Worm (Caenorhabditis elegans) whole organism, L1 larva: ENCODE measurements around the gene F38B7.11.

Source experiments
- C04F5.9 ChIP-seq: sonication (generic microtip); optimal IDR thresholded peaks from 2 replicates; lab custom pipeline; 2016; ENCODE audit warnings: missing genetic modification characterization, missing compliant biosample characterization
- C34B4.2 ChIP-seq: sonication (generic microtip); optimal IDR thresholded peaks from 2 replicates; lab custom pipeline; 2017; ENCODE audit warnings: mild to moderate bottlenecking, missing genetic modification characterization, missing compliant biosample characterization
- Y116A8C.19 ChIP-seq: sonication (generic microtip); optimal IDR thresholded peaks from 2 replicates; lab custom pipeline; 2016; ENCODE audit warnings: missing compliant biosample characterization, missing genetic modification characterization, borderline replicate concordance
- alr-1 ChIP-seq: fragments of 200-800 bp; sonication (Bioruptor generic); optimal IDR thresholded peaks from 2 replicates; lab custom pipeline; 2018; ENCODE audit warnings: borderline replicate concordance, mild to moderate bottlenecking, missing genetic modification characterization, missing compliant biosample characterization
- aly-2 ChIP-seq: fragments of 150-350 bp; optimal IDR thresholded peaks from 2 replicates; lab custom pipeline; 2014; ENCODE audit warnings: missing biosample characterization, missing genetic modification characterization
- ama-1 ChIP-seq: fragments of 150-350 bp; optimal IDR thresholded peaks from 2 replicates; lab custom pipeline; 2014
- blmp-1 ChIP-seq: fragments of 150-350 bp; optimal IDR thresholded peaks from 2 replicates; lab custom pipeline; 2014; ENCODE audit warnings: missing biosample characterization, missing genetic modification characterization
- ceh-63 ChIP-seq: fragments of 200-800 bp; sonication (Bioruptor generic); optimal IDR thresholded peaks from 2 replicates; lab custom pipeline; 2018; ENCODE audit warnings: mild to moderate bottlenecking, missing genetic modification characterization, missing compliant biosample characterization
- ceh-88 ChIP-seq: fragments of 200-800 bp; sonication (Bioruptor generic); IDR thresholded peaks from 2 replicates; pipeline ENCODE4 v1.3.6; 2022; ENCODE audit warnings: missing genetic modification characterization, missing compliant biosample characterization
- ceh-90 ChIP-seq: sonication (generic microtip); optimal IDR thresholded peaks from 2 replicates; lab custom pipeline; 2016; ENCODE audit warnings: missing genetic modification characterization, missing compliant biosample characterization
- dpl-1 ChIP-seq, 3 experiments: fragments of 150-350 bp in 2 of 3; sonication (generic microtip) in 1 of 3; optimal IDR thresholded peaks; 2 replicates each; lab custom pipeline; 2014 to 2017; ENCODE audit warnings: missing biosample characterization in 3 of 3, missing genetic modification characterization in 3 of 3, missing genetic modification reagents in 3 of 3
- dsc-1 ChIP-seq: sonication (generic microtip); optimal IDR thresholded peaks from 2 replicates; lab custom pipeline; 2016; ENCODE audit warnings: mild to moderate bottlenecking, missing genetic modification characterization, missing compliant biosample characterization
- egl-13 ChIP-seq: sonication (generic microtip); optimal IDR thresholded peaks from 2 replicates; lab custom pipeline; 2016; ENCODE audit warnings: missing genotype, missing genetic modification reagents, missing genetic modification characterization, missing compliant biosample characterization
- egl-27 ChIP-seq, 2 experiments: fragments of 150-350 bp in 1 of 2; sonication (generic microtip); optimal IDR thresholded peaks; 3 replicates each; lab custom pipeline; 2017 to 2018; ENCODE audit warnings: missing biosample characterization in 2 of 2, missing genetic modification characterization in 2 of 2, missing genetic modification reagents in 2 of 2
- fkh-10 ChIP-seq: sonication (generic microtip); optimal IDR thresholded peaks from 2 replicates; lab custom pipeline; 2017; ENCODE audit warnings: missing biosample characterization, missing genetic modification reagents, missing genetic modification characterization
- fkh-4 ChIP-seq: sonication (generic microtip); optimal IDR thresholded peaks from 2 replicates; lab custom pipeline; 2016; ENCODE audit warnings: missing compliant biosample characterization, missing genetic modification characterization, borderline replicate concordance
- fkh-8 ChIP-seq: sonication (generic microtip); optimal IDR thresholded peaks from 2 replicates; lab custom pipeline; 2016; ENCODE audit warnings: mild to moderate bottlenecking, missing genetic modification characterization, missing compliant biosample characterization
- grh-1 ChIP-seq: fragments of 200-800 bp; sonication (Bioruptor generic); IDR thresholded peaks from 2 replicates; pipeline ENCODE4 v1.3.6; 2022; ENCODE audit warnings: missing genetic modification reagents, missing genetic modification characterization, missing compliant biosample characterization
- hpl-2 ChIP-seq: fragments of 150-350 bp; optimal IDR thresholded peaks from 2 replicates; lab custom pipeline; 2014; ENCODE audit warnings: missing biosample characterization, missing genetic modification reagents, missing genetic modification characterization
- irx-1 ChIP-seq: sonication (generic microtip); optimal IDR thresholded peaks from 2 replicates; lab custom pipeline; 2016; ENCODE audit warnings: missing genetic modification characterization, missing compliant biosample characterization
- isw-1 ChIP-seq: fragments of 200-800 bp; sonication (Bioruptor generic); IDR thresholded peaks from 2 replicates; pipeline ENCODE4 v1.3.6; 2022; ENCODE audit warnings: missing genetic modification characterization, missing compliant biosample characterization
- jun-1 ChIP-seq: fragments of 150-350 bp; optimal IDR thresholded peaks from 2 replicates; lab custom pipeline; 2014; ENCODE audit warnings: missing biosample characterization, missing genetic modification reagents, missing genetic modification characterization
- lin-14 ChIP-seq: fragments of 200-800 bp; sonication (Bioruptor generic); optimal IDR thresholded peaks from 2 replicates; lab custom pipeline; 2018; ENCODE audit warnings: mild to moderate bottlenecking, missing genetic modification characterization, moderate library complexity, missing compliant biosample characterization
- lin-15B ChIP-seq: fragments of 150-350 bp; sonication (generic microtip); optimal IDR thresholded peaks from 3 replicates; lab custom pipeline; 2014; ENCODE audit warnings: missing biosample characterization, missing genetic modification characterization
- lin-35 ChIP-seq, 2 experiments: fragments of 150-350 bp; optimal IDR thresholded peaks; 2 replicates each; lab custom pipeline; 2014; ENCODE audit warnings: missing biosample characterization in 2 of 2, missing genetic modification characterization in 2 of 2, missing genetic modification reagents in 2 of 2
- lin-39 ChIP-seq: fragments of 150-350 bp; optimal IDR thresholded peaks from 2 replicates; lab custom pipeline; 2014; ENCODE audit warnings: missing biosample characterization, missing genetic modification reagents, missing genetic modification characterization
- lir-3 ChIP-seq: sonication (generic microtip); optimal IDR thresholded peaks from 2 replicates; lab custom pipeline; 2016; ENCODE audit warnings: mild to moderate bottlenecking, missing genetic modification characterization, moderate library complexity, missing compliant biosample characterization; ENCODE audit not compliant: poor library complexity
- lsy-2 ChIP-seq, 2 experiments: fragments of 150-350 bp; optimal IDR thresholded peaks; 2 replicates each; lab custom pipeline; 2014; ENCODE audit warnings: missing biosample characterization in 2 of 2, missing genetic modification characterization in 2 of 2
- mdl-1 ChIP-seq, 2 experiments: fragments of 150-350 bp; optimal IDR thresholded peaks; 2 replicates each; lab custom pipeline; 2014 to 2017; ENCODE audit warnings: missing biosample characterization in 2 of 2, missing genetic modification characterization in 2 of 2, inconsistent platforms in 1 of 2
- mef-2 ChIP-seq: fragments of 150-350 bp; optimal IDR thresholded peaks from 2 replicates; lab custom pipeline; 2014; ENCODE audit warnings: missing biosample characterization, missing genetic modification characterization
- mep-1 ChIP-seq: fragments of 150-350 bp; optimal IDR thresholded peaks from 2 replicates; lab custom pipeline; 2014; ENCODE audit warnings: missing biosample characterization, missing genetic modification characterization
- nhr-11 ChIP-seq: fragments of 150-350 bp; optimal IDR thresholded peaks from 2 replicates; lab custom pipeline; 2014; ENCODE audit warnings: missing biosample characterization, missing genetic modification characterization
- nhr-12 ChIP-seq: sonication (generic microtip); optimal IDR thresholded peaks from 2 replicates; lab custom pipeline; 2017; ENCODE audit warnings: missing biosample characterization, missing genetic modification characterization
- nhr-19 ChIP-seq: fragments of 200-800 bp; sonication (Bioruptor generic); conservative IDR thresholded peaks from 2 replicates; pipeline ENCODE4 v1.3.6; 2022; ENCODE audit warnings: missing genetic modification characterization, missing compliant biosample characterization
- nhr-237 ChIP-seq: fragments of 150-350 bp; optimal IDR thresholded peaks from 2 replicates; lab custom pipeline; 2014; ENCODE audit warnings: missing biosample characterization, missing genetic modification characterization
- nhr-28 ChIP-seq: fragments of 150-350 bp; optimal IDR thresholded peaks from 2 replicates; lab custom pipeline; 2014; ENCODE audit warnings: missing biosample characterization, missing genetic modification characterization
- nhr-77 ChIP-seq: fragments of 150-350 bp; optimal IDR thresholded peaks from 2 replicates; lab custom pipeline; 2014; ENCODE audit warnings: missing biosample characterization, missing genetic modification characterization
- nhr-84 ChIP-seq: sonication (generic microtip); optimal IDR thresholded peaks from 2 replicates; lab custom pipeline; 2017; ENCODE audit warnings: missing biosample characterization, missing genetic modification characterization
- pax-3 ChIP-seq: fragments of 200-800 bp; sonication (Bioruptor generic); optimal IDR thresholded peaks from 2 replicates; lab custom pipeline; 2018; ENCODE audit warnings: mild to moderate bottlenecking, missing genetic modification characterization, moderate library complexity, missing compliant biosample characterization
- rnt-1 ChIP-seq: sonication (generic microtip); optimal IDR thresholded peaks from 2 replicates; lab custom pipeline; 2016; ENCODE audit warnings: mild to moderate bottlenecking, missing genetic modification characterization, moderate library complexity, missing compliant biosample characterization
- skn-1 ChIP-seq: fragments of 150-350 bp; optimal IDR thresholded peaks from 2 replicates; lab custom pipeline; 2014; ENCODE audit warnings: missing biosample characterization, missing genetic modification characterization
- snu-23 ChIP-seq: sonication (generic microtip); optimal IDR thresholded peaks from 2 replicates; lab custom pipeline; 2016; ENCODE audit warnings: missing genetic modification characterization, missing compliant biosample characterization
- sox-4 ChIP-seq: sonication (generic microtip); optimal IDR thresholded peaks from 2 replicates; lab custom pipeline; 2016; ENCODE audit warnings: missing genetic modification characterization, missing compliant biosample characterization
- sptf-1 ChIP-seq: fragments of 150-350 bp; optimal IDR thresholded peaks from 2 replicates; lab custom pipeline; 2014; ENCODE audit warnings: missing biosample characterization, missing genetic modification characterization
- sup-37 ChIP-seq: fragments of 200-800 bp; sonication (Bioruptor generic); optimal IDR thresholded peaks from 2 replicates; lab custom pipeline; 2018; ENCODE audit warnings: mild to moderate bottlenecking, missing genetic modification characterization, missing compliant biosample characterization
- tlp-1 ChIP-seq: fragments of 150-350 bp; optimal IDR thresholded peaks from 2 replicates; lab custom pipeline; 2014; ENCODE audit warnings: missing biosample characterization, missing genetic modification characterization
- unc-130 ChIP-seq: fragments of 150-350 bp; optimal IDR thresholded peaks from 2 replicates; lab custom pipeline; 2017; ENCODE audit warnings: missing biosample characterization, missing genetic modification characterization, inconsistent platforms
- unc-30 ChIP-seq: sonication (generic microtip); optimal IDR thresholded peaks from 2 replicates; lab custom pipeline; 2017; ENCODE audit warnings: missing biosample characterization, missing genetic modification characterization
- unc-62 ChIP-seq: fragments of 150-350 bp; optimal IDR thresholded peaks from 2 replicates; lab custom pipeline; 2014; ENCODE audit warnings: missing biosample characterization, missing genetic modification reagents, missing genetic modification characterization
- unc-98 ChIP-seq: fragments of 200-800 bp; sonication (Bioruptor generic); IDR thresholded peaks from 2 replicates; pipeline ENCODE4 v1.3.6; 2022; ENCODE audit warnings: missing genetic modification characterization, missing compliant biosample characterization
- vab-15 ChIP-seq: sonication (generic microtip); optimal IDR thresholded peaks from 2 replicates; lab custom pipeline; 2017; ENCODE audit warnings: missing genotype, mild to moderate bottlenecking, missing genetic modification characterization, missing compliant biosample characterization
- zag-1 ChIP-seq: fragments of 150-350 bp; optimal IDR thresholded peaks from 2 replicates; lab custom pipeline; 2014; ENCODE audit warnings: missing biosample characterization, missing genetic modification characterization
- zip-4 ChIP-seq: fragments of 200-800 bp; sonication (Bioruptor generic); optimal IDR thresholded peaks from 2 replicates; lab custom pipeline; 2018; ENCODE audit warnings: mild to moderate bottlenecking, missing genetic modification characterization, moderate library complexity, missing compliant biosample characterization
- ztf-4 ChIP-seq: fragments of 150-350 bp; optimal IDR thresholded peaks from 2 replicates; lab custom pipeline; 2014; ENCODE audit warnings: missing biosample characterization, missing genetic modification characterization

The F38B7.11 gene

DNA sequence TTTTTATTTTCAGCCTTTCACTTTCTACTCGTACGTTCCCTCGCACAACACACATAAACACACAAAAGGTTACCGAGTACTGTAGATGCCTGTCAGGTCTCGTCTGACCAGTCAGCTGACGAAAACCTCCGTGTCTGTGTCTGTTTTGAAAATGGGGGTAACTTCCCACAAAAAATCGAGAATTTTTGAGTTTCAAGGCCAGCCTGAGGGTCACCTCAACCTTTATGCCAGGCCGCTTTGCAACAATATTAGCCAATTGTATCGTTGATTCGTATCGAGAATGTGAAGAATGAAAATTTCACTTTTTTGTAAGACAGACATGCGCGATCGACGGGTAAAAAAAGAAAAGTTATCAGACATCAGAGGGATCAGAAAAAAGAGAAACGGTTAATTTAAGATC lies 15.8 kb upstream of the F38B7.11 start:
- peak; percentile 41; the same call in 1 of the 2 replicates for TF ChIP-seq nhr-19
- peak in 1 of 2 experiments; percentile 12 for TF ChIP-seq egl-27 (tag; optimal IDR thresholded peaks at IDR 0.05; lab: Kevin White, UChicago)
- no peak for TF ChIP-seq unc-30 (tag; lab: Kevin White, UChicago)
- TF ChIP-seq lin-39 (tag; lab: Kevin White, UChicago): no peak
- no peak for TF ChIP-seq fkh-4 (tag; lab: Kevin White, UChicago)
- TF ChIP-seq zip-4: no peak
- TF ChIP-seq fkh-8 (tag; lab: Kevin White, UChicago): no peak
- no peak for TF ChIP-seq isw-1 (GFP tag; lab: Robert Waterston, UW)
- no peak for TF ChIP-seq irx-1 (tag; lab: Kevin White, UChicago)
- TF ChIP-seq sup-37 (GFP tag; lab: Kevin White, UChicago): no peak
- peak; percentile 42 for TF ChIP-seq rnt-1
- no peak for TF ChIP-seq pax-3 (tag; lab: Kevin White, UChicago)
- TF ChIP-seq blmp-1 (tag; lab: Kevin White, UChicago): peak; percentile 99
- TF ChIP-seq unc-98: no peak
- peak; percentile 87 for TF ChIP-seq grh-1 (GFP tag; lab: Robert Waterston, UW)
- no peak for TF ChIP-seq mef-2
- TF ChIP-seq ceh-90 (tag; lab: Kevin White, UChicago): no peak
- no peak for TF ChIP-seq C34B4.2 (tag; lab: Kevin White, UChicago)
- no peak for TF ChIP-seq skn-1 (tag; lab: Kevin White, UChicago)
- TF ChIP-seq lin-14: peak; percentile 94
- TF ChIP-seq nhr-84 (tag; lab: Kevin White, UChicago): no peak
- TF ChIP-seq nhr-11: no peak
- TF ChIP-seq dpl-1 (GFP tag; optimal IDR thresholded peaks at IDR 0.05; lab: Kevin White, UChicago): peak in 2 of 3 experiments; percentile 22 to 36
- no peak for TF ChIP-seq fkh-10 (GFP tag; lab: Kevin White, UChicago)
- no peak for TF ChIP-seq ama-1 (lab: Kevin White, UChicago)
- no peak for TF ChIP-seq jun-1 (tag; lab: Kevin White, UChicago)
- no peak for TF ChIP-seq hpl-2
- peak; percentile 85 for TF ChIP-seq mep-1 (tag; lab: Kevin White, UChicago)
- TF ChIP-seq mdl-1 (tag; optimal IDR thresholded peaks at IDR 0.05; lab: Kevin White, UChicago): peak in 1 of 2 experiments; percentile 69
- TF ChIP-seq lsy-2 (tag; optimal IDR thresholded peaks at IDR 0.05; lab: Kevin White, UChicago): peak; percentile 56 to 84
- TF ChIP-seq C04F5.9 (tag; lab: Kevin White, UChicago): no peak
- TF ChIP-seq ceh-88: peak; percentile 29; the same call in 1 of the 2 replicates
- no peak for TF ChIP-seq zag-1 (tag; lab: Kevin White, UChicago)
- no peak for TF ChIP-seq lin-15B (tag; lab: Kevin White, UChicago)
- no peak for TF ChIP-seq unc-62
- no peak for TF ChIP-seq tlp-1 (tag; lab: Kevin White, UChicago)
- TF ChIP-seq lir-3 (tag; lab: Kevin White, UChicago): no peak
- TF ChIP-seq Y116A8C.19 (tag; lab: Kevin White, UChicago): no peak
- no peak for TF ChIP-seq sptf-1 (tag; lab: Kevin White, UChicago)
- no peak for TF ChIP-seq nhr-77
- TF ChIP-seq alr-1 (tag; lab: Kevin White, UChicago): no peak
- no peak for TF ChIP-seq egl-13 (tag; lab: Kevin White, UChicago)
- peak in 1 of 2 experiments; percentile 72 for TF ChIP-seq lin-35 (GFP tag; optimal IDR thresholded peaks at IDR 0.05; lab: Kevin White, UChicago)
- TF ChIP-seq dsc-1 (tag; lab: Kevin White, UChicago): no peak
- TF ChIP-seq aly-2 (tag; lab: Kevin White, UChicago): no peak
- TF ChIP-seq ceh-63: no peak
- peak; percentile 83 for TF ChIP-seq snu-23
- TF ChIP-seq nhr-28 (tag; lab: Kevin White, UChicago): no peak
- TF ChIP-seq vab-15 (tag; lab: Kevin White, UChicago): no peak
- TF ChIP-seq ztf-4 (tag; lab: Kevin White, UChicago): no peak
- TF ChIP-seq nhr-12: no peak
- no peak for TF ChIP-seq sox-4 (tag; lab: Kevin White, UChicago)
- TF ChIP-seq nhr-237 (tag; lab: Kevin White, UChicago): no peak
- TF ChIP-seq unc-130 (tag; lab: Kevin White, UChicago): peak; percentile 84
